Fruit fly (Drosophila melanogaster) whole organism, wandering third instar larva: ENCODE data around the gene CG31496.
A peak's percentile ranks its signal among the peaks of the same experiment; 100 is the strongest.

ENCODE experiments used
- CG32264 ChIP-seq: fragments of 200-800 bp; sonication (Bioruptor generic); optimal IDR thresholded peaks from 2 replicates; lab custom pipeline; 2016; ENCODE audit warnings: missing biosample characterization, missing genetic modification characterization
- Hr78 ChIP-seq: fragments of >200 bp; optimal IDR thresholded peaks from 2 replicates; lab custom pipeline; 2017; ENCODE audit warnings: missing biosample characterization, missing genetic modification characterization
- Myc ChIP-seq: fragments of >200 bp; optimal IDR thresholded peaks from 2 replicates; lab custom pipeline; 2017
- OdsH ChIP-seq: fragments of 200-800 bp; sonication (Bioruptor generic); optimal IDR thresholded peaks from 2 replicates; lab custom pipeline; 2016; ENCODE audit warnings: missing biosample characterization, mild to moderate bottlenecking, missing genetic modification characterization
- h ChIP-seq: fragments of 200-800 bp; sonication (Bioruptor generic); optimal IDR thresholded peaks from 3 replicates; lab custom pipeline; 2016; ENCODE audit warnings: missing biosample characterization, mild to moderate bottlenecking, missing genetic modification characterization
- rgr ChIP-seq: fragments of 200-800 bp; sonication (Bioruptor generic); optimal IDR thresholded peaks from 3 replicates; lab custom pipeline; 2016; ENCODE audit warnings: missing biosample characterization, mild to moderate bottlenecking, missing genetic modification characterization
- sage ChIP-seq: fragments of 200-800 bp; sonication (Bioruptor generic); optimal IDR thresholded peaks from 2 replicates; lab custom pipeline; 2016; ENCODE audit warnings: missing biosample characterization, mild to moderate bottlenecking, missing genetic modification characterization
- usp ChIP-seq: fragments of >200 bp; optimal IDR thresholded peaks from 2 replicates; lab custom pipeline; 2017; ENCODE audit warnings: missing biosample characterization, missing genetic modification characterization
- woc ChIP-seq: sonication (Bioruptor generic); optimal IDR thresholded peaks from 2 replicates; lab custom pipeline; 2016; ENCODE audit warnings: missing biosample characterization, mild to moderate bottlenecking, missing genetic modification characterization

- TF ChIP-seq Myc (lab: Kevin White, UChicago): no peak
- no peak for TF ChIP-seq CG32264 (GFP tag; lab: Kevin White, UChicago)
- no peak for TF ChIP-seq woc (GFP tag; lab: Kevin White, UChicago)
- no peak for TF ChIP-seq Hr78 (GFP tag; lab: Kevin White, UChicago)
- no peak for TF ChIP-seq rgr (GFP tag; lab: Kevin White, UChicago)
- no peak for TF ChIP-seq usp (GFP tag; lab: Kevin White, UChicago)
- TF ChIP-seq h (GFP tag; lab: Kevin White, UChicago): peak; percentile 24
- TF ChIP-seq OdsH: peak; percentile 38
- TF ChIP-seq sage: no peak
Measured at dm6 chr3R:7334613-7335012, 10.3 kb upstream of the CG31496 start.
